Worm (Caenorhabditis elegans) whole organism, young adult: ENCODE results near the gene F48A11.4.
A peak's percentile ranks its signal among the peaks of the same experiment; 100 is the strongest.

Experiments
- F23B12.7 ChIP-seq: sonication (generic microtip); optimal IDR thresholded peaks from 2 replicates; lab custom pipeline; 2017; ENCODE audit warnings: missing genetic modification characterization, mild to moderate bottlenecking, missing compliant biosample characterization, antibody characterized with exemption, moderate library complexity; ENCODE audit not compliant: insufficient read depth
- F39B2.1 ChIP-seq: fragments of 200-800 bp; sonication (Bioruptor generic); IDR thresholded peaks from 2 replicates; pipeline ENCODE4 v1.3.6; 2022; ENCODE audit warnings: missing genetic modification reagents, missing genetic modification characterization, missing compliant biosample characterization
- F57C9.4 ChIP-seq: sonication (generic microtip); optimal IDR thresholded peaks from 2 replicates; lab custom pipeline; 2017; ENCODE audit warnings: mild to moderate bottlenecking, missing genetic modification characterization, missing compliant biosample characterization
- K12H6.12 ChIP-seq: fragments of 200-800 bp; sonication (Bioruptor generic); optimal IDR thresholded peaks from 2 replicates; lab custom pipeline; 2018; ENCODE audit warnings: mild to moderate bottlenecking, missing genetic modification characterization, missing compliant biosample characterization
- T07F8.4 ChIP-seq: sonication (generic microtip); optimal IDR thresholded peaks from 2 replicates; lab custom pipeline; 2016; ENCODE audit warnings: mild to moderate bottlenecking, missing genetic modification characterization, moderate library complexity, missing compliant biosample characterization
- Y67H2A.10 ChIP-seq: fragments of 200-800 bp; sonication (Bioruptor generic); conservative IDR thresholded peaks from 2 replicates; pipeline ENCODE4 v1.3.6; 2022; ENCODE audit warnings: missing genetic modification reagents, missing genetic modification characterization, missing compliant biosample characterization
- akir-1 ChIP-seq: fragments of 200-800 bp; sonication (Bioruptor generic); optimal IDR thresholded peaks from 2 replicates; lab custom pipeline; 2018; ENCODE audit warnings: mild to moderate bottlenecking, missing genetic modification characterization, moderate library complexity, missing compliant biosample characterization
- aptf-3 ChIP-seq: fragments of 200-800 bp; sonication (Bioruptor generic); IDR thresholded peaks from 2 replicates; pipeline ENCODE4 v1.3.6; 2022; ENCODE audit warnings: missing genetic modification characterization, missing compliant biosample characterization
- attf-6 ChIP-seq: fragments of 200-800 bp; sonication (Bioruptor generic); IDR thresholded peaks from 2 replicates; pipeline ENCODE4 v1.3.6; 2022; ENCODE audit warnings: missing genetic modification reagents, missing genetic modification characterization, missing compliant biosample characterization
- ccch-3 ChIP-seq: fragments of 200-800 bp; sonication (Bioruptor generic); optimal IDR thresholded peaks from 2 replicates; lab custom pipeline; 2018; ENCODE audit warnings: mild to moderate bottlenecking, missing genetic modification characterization, missing compliant biosample characterization
- cebp-2 ChIP-seq: fragments of 200-800 bp; sonication (Bioruptor generic); IDR thresholded peaks from 2 replicates; pipeline ENCODE4 v1.3.6; 2022; ENCODE audit warnings: missing genetic modification characterization, missing compliant biosample characterization
- ceh-100 ChIP-seq: fragments of 200-800 bp; sonication (Bioruptor generic); IDR thresholded peaks from 2 replicates; pipeline ENCODE4 v1.3.6; 2022; ENCODE audit warnings: missing genetic modification reagents, missing genetic modification characterization, missing compliant biosample characterization
- ceh-79 ChIP-seq: sonication (generic microtip); optimal IDR thresholded peaks from 2 replicates; lab custom pipeline; 2017; ENCODE audit warnings: mild to moderate bottlenecking, missing genetic modification characterization, missing compliant biosample characterization
- dox-1 ChIP-seq: fragments of 200-800 bp; sonication (Bioruptor generic); IDR thresholded peaks from 2 replicates; pipeline ENCODE4 v1.3.6; 2022; ENCODE audit warnings: missing genetic modification reagents, missing genetic modification characterization, missing compliant biosample characterization
- ets-4 ChIP-seq: fragments of 200-800 bp; sonication (Bioruptor generic); optimal IDR thresholded peaks from 2 replicates; lab custom pipeline; 2018; ENCODE audit warnings: mild to moderate bottlenecking, missing genetic modification characterization, missing compliant biosample characterization
- him-1 ChIP-seq: sonication (generic microtip); optimal IDR thresholded peaks from 2 replicates; lab custom pipeline; 2016; ENCODE audit warnings: missing genotype, missing genetic modification reagents, missing genetic modification characterization, missing compliant biosample characterization
- hrde-1 ChIP-seq: sonication (generic microtip); optimal IDR thresholded peaks from 2 replicates; lab custom pipeline; 2016; ENCODE audit warnings: missing genetic modification characterization, mild to moderate bottlenecking, missing compliant biosample characterization, moderate library complexity, missing genotype, missing genetic modification reagents, borderline replicate concordance
- hsf-1 ChIP-seq: fragments of 200-800 bp; sonication (Bioruptor generic); IDR thresholded peaks from 2 replicates; pipeline ENCODE4 v1.3.6; 2022; ENCODE audit warnings: missing genetic modification reagents, missing genetic modification characterization, missing compliant biosample characterization
- let-526 ChIP-seq: fragments of 200-800 bp; sonication (Bioruptor generic); IDR thresholded peaks from 2 replicates; pipeline ENCODE4 v1.3.6; 2022; ENCODE audit warnings: missing genetic modification reagents, missing genetic modification characterization, missing compliant biosample characterization
- lin-35 ChIP-seq, 3 experiments: fragments of 150-350 bp in 2 of 3; sonication (generic microtip) in 1 of 3; optimal IDR thresholded peaks; 2 replicates each; lab custom pipeline; 2014 to 2018; ENCODE audit warnings: missing biosample characterization in 3 of 3, missing genetic modification characterization in 3 of 3, missing genetic modification reagents in 3 of 3
- lin-40 ChIP-seq: sonication (generic microtip); optimal IDR thresholded peaks from 2 replicates; lab custom pipeline; 2016; ENCODE audit warnings: missing genetic modification characterization, mild to moderate bottlenecking, missing compliant biosample characterization, missing genotype, missing genetic modification reagents
- madf-3 ChIP-seq: fragments of 200-800 bp; sonication (Bioruptor generic); IDR thresholded peaks from 2 replicates; pipeline ENCODE4 v1.3.6; 2022; ENCODE audit warnings: missing genetic modification reagents, missing genetic modification characterization, missing compliant biosample characterization
- madf-6 ChIP-seq: fragments of 200-800 bp; sonication (Bioruptor generic); IDR thresholded peaks from 2 replicates; pipeline ENCODE4 v1.3.6; 2022; ENCODE audit warnings: missing genetic modification reagents, missing genetic modification characterization, missing compliant biosample characterization
- mcd-1 ChIP-seq: fragments of 200-800 bp; sonication (Bioruptor generic); IDR thresholded peaks from 2 replicates; pipeline ENCODE4 v1.3.6; 2022; ENCODE audit warnings: missing genetic modification reagents, missing genetic modification characterization, missing compliant biosample characterization
- mel-28 ChIP-seq: sonication (generic microtip); optimal IDR thresholded peaks from 2 replicates; lab custom pipeline; 2016; ENCODE audit warnings: borderline replicate concordance, mild to moderate bottlenecking, missing genetic modification characterization, missing compliant biosample characterization
- mxl-1 ChIP-seq: sonication (generic microtip); optimal IDR thresholded peaks from 2 replicates; lab custom pipeline; 2016; ENCODE audit warnings: missing genetic modification characterization, missing compliant biosample characterization
- nfyb-1 ChIP-seq: fragments of 200-800 bp; sonication (Bioruptor generic); IDR thresholded peaks from 2 replicates; pipeline ENCODE4 v1.3.6; 2022; ENCODE audit warnings: missing genetic modification reagents, missing genetic modification characterization, missing compliant biosample characterization
- nhr-120 ChIP-seq: fragments of 200-800 bp; sonication (Bioruptor generic); IDR thresholded peaks from 2 replicates; pipeline ENCODE4 v1.3.6; 2022; ENCODE audit warnings: missing genetic modification characterization, missing compliant biosample characterization
- pbrm-1 ChIP-seq: fragments of 200-800 bp; sonication (Bioruptor generic); IDR thresholded peaks from 2 replicates; pipeline ENCODE4 v1.3.6; 2022; ENCODE audit warnings: missing genetic modification reagents, missing genetic modification characterization, missing compliant biosample characterization
- rec-8 ChIP-seq, 2 experiments: sonication (generic microtip); optimal IDR thresholded peaks; 2 replicates each; lab custom pipeline; 2016; ENCODE audit warnings: mild to moderate bottlenecking in 2 of 2, missing genetic modification characterization in 2 of 2, missing genetic modification reagents in 2 of 2, missing genotype in 2 of 2, missing biosample characterization in 1 of 2, missing compliant biosample characterization in 1 of 2, moderate library complexity in 1 of 2
- rpc-1 ChIP-seq, 2 experiments: fragments of 150-350 bp in 1 of 2; sonication (generic microtip) in 1 of 2; optimal IDR thresholded peaks; 2 replicates each; lab custom pipeline; 2014 to 2018; ENCODE audit warnings: missing biosample characterization in 1 of 2, missing genetic modification characterization in 1 of 2, missing genetic modification reagents in 1 of 2, missing genotype in 1 of 2
- sea-2 ChIP-seq: fragments of 200-800 bp; sonication (Bioruptor generic); IDR thresholded peaks from 2 replicates; pipeline ENCODE4 v1.3.6; 2022; ENCODE audit warnings: missing genetic modification characterization, missing compliant biosample characterization
- snpc-3.4 ChIP-seq: sonication (generic microtip); optimal IDR thresholded peaks from 2 replicates; lab custom pipeline; 2017; ENCODE audit warnings: missing genetic modification characterization, mild to moderate bottlenecking, missing compliant biosample characterization, antibody characterized with exemption, moderate library complexity, missing genotype, missing genetic modification reagents
- sptf-2 ChIP-seq: fragments of 200-800 bp; sonication (Bioruptor generic); optimal IDR thresholded peaks from 2 replicates; lab custom pipeline; 2018; ENCODE audit warnings: mild to moderate bottlenecking, missing genetic modification characterization, missing compliant biosample characterization
- xnd-1 ChIP-seq: sonication (generic microtip); optimal IDR thresholded peaks from 2 replicates; lab custom pipeline; 2016; ENCODE audit warnings: missing genotype, missing genetic modification reagents, missing genetic modification characterization, missing compliant biosample characterization
- zfh-2 ChIP-seq: fragments of 200-800 bp; sonication (Bioruptor generic); conservative IDR thresholded peaks from 2 replicates; pipeline ENCODE4 v1.3.6; 2022; ENCODE audit warnings: missing genetic modification reagents, missing genetic modification characterization, missing compliant biosample characterization
- zim-3 ChIP-seq: sonication (generic microtip); optimal IDR thresholded peaks from 2 replicates; lab custom pipeline; 2017; ENCODE audit warnings: mild to moderate bottlenecking, missing genetic modification characterization, moderate library complexity, missing compliant biosample characterization
- ztf-26 ChIP-seq: sonication (generic microtip); optimal IDR thresholded peaks from 2 replicates; lab custom pipeline; 2017; ENCODE audit warnings: missing genetic modification characterization, missing compliant biosample characterization

F48A11.4 gene

DNA sequence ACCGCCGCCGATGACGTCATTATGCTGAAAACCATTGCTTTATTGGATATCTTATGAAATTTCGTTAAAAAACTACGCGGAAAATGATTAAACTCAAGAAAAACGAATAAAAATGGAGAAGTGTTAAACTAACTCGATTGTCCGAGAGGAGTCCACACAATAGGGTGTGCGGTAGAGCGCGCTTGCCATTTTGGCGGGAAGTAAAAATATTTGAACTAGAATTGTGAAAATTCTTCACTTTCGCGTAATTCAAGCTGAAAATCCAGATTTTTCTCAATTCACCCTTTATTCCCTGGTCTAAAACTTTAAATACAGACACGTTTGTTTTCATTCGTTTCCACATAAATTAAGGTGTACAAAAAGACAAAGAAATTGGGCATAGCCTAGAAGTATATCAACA is at the start of gene F48A11.4 (continued):
- TF ChIP-seq lin-40 (tag; lab: Kevin White, UChicago) (peak; percentile 93), T07F8.4 (tag; lab: Kevin White, UChicago) (no peak), him-1 (tag; lab: Kevin White, UChicago) (peak; percentile 88), cebp-2 (no peak), nhr-120 (GFP tag; lab: Robert Waterston, UW) (no peak), xnd-1 (peak; percentile 47), hsf-1 (GFP tag; lab: Robert Waterston, UW) (peak; percentile 52; the same call in 1 of the 2 replicates), ceh-100 (GFP tag; lab: Robert Waterston, UW) (peak; percentile 79), snpc-3.4 (tag; lab: Kevin White, UChicago) (peak; percentile 57), Y67H2A.10 (GFP tag; lab: Robert Waterston, UW) (no peak), mcd-1 (peak; percentile 99), akir-1 (GFP tag; lab: Kevin White, UChicago) (no peak), lin-35 (GFP tag; optimal IDR thresholded peaks at IDR 0.05; lab: Kevin White, UChicago) (peak; percentile 60 to 98 (median 86)), rec-8 (tag; optimal IDR thresholded peaks at IDR 0.05; lab: Kevin White, UChicago) (peak in 1 of 2 experiments; percentile 40), F39B2.1 (GFP tag; lab: Robert Waterston, UW) (no peak), madf-3 (GFP tag; lab: Robert Waterston, UW) (peak; percentile 87), ceh-79 (tag; lab: Kevin White, UChicago) (peak; percentile 28), hrde-1 (tag; lab: Kevin White, UChicago) (peak; percentile 50), F57C9.4 (tag; lab: Kevin White, UChicago) (peak; percentile 78), pbrm-1 (peak; percentile 90), ztf-26 (tag; lab: Kevin White, UChicago) (peak; percentile 90), mxl-1 (tag; lab: Kevin White, UChicago) (no peak), K12H6.12 (tag; lab: Kevin White, UChicago) (peak; percentile 68), F23B12.7 (tag; lab: Kevin White, UChicago) (peak; percentile 93), aptf-3 (no peak), nfyb-1 (peak; percentile 95), mel-28 (tag; lab: Kevin White, UChicago) (no peak), madf-6 (GFP tag; lab: Robert Waterston, UW) (peak; percentile 82), ets-4 (GFP tag; lab: Kevin White, UChicago) (no peak), zfh-2 (GFP tag; lab: Robert Waterston, UW) (no peak)

DNA sequence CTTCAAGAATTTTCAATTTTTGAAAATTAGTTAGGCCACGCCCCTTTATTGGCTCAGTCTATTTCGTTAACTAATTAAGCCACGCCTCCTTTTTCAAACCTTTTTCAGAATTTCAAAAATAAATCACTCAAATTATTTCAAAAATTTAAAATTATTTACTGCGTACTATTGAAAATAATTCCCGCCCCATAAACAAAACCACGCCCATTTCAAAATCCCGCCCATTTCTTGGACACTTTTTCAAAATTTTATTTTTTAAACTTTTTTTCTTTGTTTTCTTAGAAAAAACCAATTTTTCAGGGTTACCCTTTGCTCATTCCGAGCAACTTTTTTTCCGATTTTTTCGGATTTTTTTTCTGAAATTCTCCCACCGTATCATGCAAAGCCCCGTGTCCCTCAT is 47.6 kb upstream of the F48A11.4 start, which contains the start of gene B0432.14:
B0432.14 (plus strand) TSS at position 301 of the 400 bp plus-strand sequence.
- TF ChIP-seq hsf-1 (GFP tag; lab: Robert Waterston, UW) = no peak
- no peak for TF ChIP-seq attf-6 (GFP tag; lab: Robert Waterston, UW)
- TF ChIP-seq let-526 = no peak
- TF ChIP-seq dox-1 (GFP tag; lab: Robert Waterston, UW) = no peak
- no peak for TF ChIP-seq zim-3 (tag; lab: Kevin White, UChicago)
- no peak for TF ChIP-seq ets-4 (GFP tag; lab: Kevin White, UChicago)
- TF ChIP-seq sea-2 (GFP tag; lab: Robert Waterston, UW) = no peak
- no peak for TF ChIP-seq ccch-3
- TF ChIP-seq rpc-1 (optimal IDR thresholded peaks at IDR 0.05; lab: Kevin White, UChicago) = no peak
- no peak for TF ChIP-seq rpc-1 (tag; optimal IDR thresholded peaks at IDR 0.05; lab: Kevin White, UChicago)
- no peak for TF ChIP-seq sptf-2
